Worm (Caenorhabditis elegans): ENCODE results near the gene clec-144.

- TF ChIP-seq flt-1 (GFP tag; IDR thresholded peaks at IDR 0.05) (no peak), ztf-23 (GFP tag; IDR thresholded peaks at IDR 0.05) (no peak)
Observed at ce11 chrII:11842317-11842716, 9.9 kb upstream of the clec-144 start, which contains the start of gene T27D12.1.

All from whole organism, midembryonic.